Fruit fly (Drosophila melanogaster) whole organism, adult: ENCODE measurements around the gene cv-c.

Experiments
- CG11617 ChIP-seq: fragments of 200-800 bp; sonication (Bioruptor generic); optimal IDR thresholded peaks from 2 replicates; lab custom pipeline; 2017; ENCODE audit warnings: mild to moderate bottlenecking, missing biosample characterization, missing genetic modification reagents, missing genetic modification characterization
- CG5204 ChIP-seq: fragments of 200-800 bp; sonication (Bioruptor generic); optimal IDR thresholded peaks from 2 replicates; lab custom pipeline; 2016; ENCODE audit warnings: missing biosample characterization, missing genetic modification characterization
- CG7101 ChIP-seq: fragments of 200-800 bp; sonication (Bioruptor generic); optimal IDR thresholded peaks from 2 replicates; lab custom pipeline; 2018; ENCODE audit warnings: missing biosample characterization, mild to moderate bottlenecking, missing genetic modification characterization, moderate library complexity
- Clk ChIP-seq: fragments of 200-800 bp; sonication (Bioruptor generic); optimal IDR thresholded peaks from 2 replicates; lab custom pipeline; 2017; ENCODE audit warnings: missing biosample characterization, missing genetic modification characterization
- Hr96 ChIP-seq: fragments of 200-800 bp; sonication (Bioruptor generic); optimal IDR thresholded peaks from 2 replicates; lab custom pipeline; 2016; ENCODE audit warnings: missing biosample characterization, missing genetic modification characterization
- bab1 ChIP-seq: fragments of 200-800 bp; sonication (Bioruptor generic); optimal IDR thresholded peaks from 3 replicates; lab custom pipeline; 2019; ENCODE audit warnings: missing biosample characterization, mild to moderate bottlenecking, missing genetic modification characterization, moderate library complexity
- cnc ChIP-seq, 2 experiments: fragments of >200 bp; optimal IDR thresholded peaks; 2 replicates each; lab custom pipeline; 2017
- ovo ChIP-seq: fragments of 200-800 bp; sonication (Bioruptor generic); optimal IDR thresholded peaks from 2 replicates; lab custom pipeline; 2016; ENCODE audit warnings: missing biosample characterization, missing genetic modification characterization
- pad ChIP-seq: fragments of 200-800 bp; sonication (Bioruptor generic); optimal IDR thresholded peaks from 3 replicates; lab custom pipeline; 2017; ENCODE audit warnings: missing biosample characterization, missing genetic modification characterization, mild to moderate bottlenecking, moderate library complexity, missing genetic modification reagents

dm6 chr3R:14436459-14436858, 45.1 kb downstream of the cv-c start:
- TF ChIP-seq CG5204 (GFP tag; lab: Kevin White, UChicago) (no peak), Clk (GFP tag; lab: Kevin White, UChicago) (no peak), bab1 (no peak), cnc (optimal IDR thresholded peaks at IDR 0.05; lab: Kevin White, UChicago) (no peak), CG11617 (GFP tag; lab: Kevin White, UChicago) (no peak), pad (GFP tag; lab: Kevin White, UChicago) (no peak), ovo (GFP tag; lab: Kevin White, UChicago) (no peak), Hr96 (no peak), CG7101 (tag; lab: Kevin White, UChicago) (no peak)
